Worm (Caenorhabditis elegans): ENCODE results near the gene rme-2.
"Not testable (repeated sequence)": the region's sequence is repeated elsewhere in the genome, so short reads cannot be mapped to it uniquely, and the experiment has no call there.

The rme-2 gene

DNA sequence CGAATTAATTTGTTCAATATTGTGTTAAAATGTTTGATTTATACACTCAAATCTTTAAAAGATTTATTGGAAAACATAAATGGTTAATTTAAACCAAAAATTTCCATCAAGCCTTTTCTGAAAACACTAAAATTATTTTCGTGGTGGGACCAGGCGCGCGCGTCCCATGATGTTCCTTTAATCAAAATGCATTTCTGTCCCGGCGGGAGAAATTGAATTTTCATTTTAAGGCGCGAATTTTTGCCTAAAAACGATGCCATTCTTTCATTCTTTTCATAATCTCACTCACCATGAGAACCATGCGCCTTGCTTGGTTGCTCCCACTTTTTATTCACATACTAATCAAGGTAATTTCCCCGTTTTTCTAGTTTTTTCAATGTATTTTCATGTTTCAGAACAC lies at the start of gene rme-2:
rme-2 (plus strand) TSS at position 288 of the 400 bp plus-strand sequence.
- no peak for TF ChIP-seq nhr-21 (tag; optimal IDR thresholded peaks at IDR 0.05)
- no peak for TF ChIP-seq sma-9 (GFP tag; optimal IDR thresholded peaks at IDR 0.05)
- no peak for TF ChIP-seq sma-9 (tag; optimal IDR thresholded peaks at IDR 0.05)
- TF ChIP-seq Y55F3AM.14 (GFP tag; optimal IDR thresholded peaks at IDR 0.05): no peak
- no peak for TF ChIP-seq nhr-12 (tag; optimal IDR thresholded peaks at IDR 0.05)
- no peak for TF ChIP-seq nhr-10 (tag; optimal IDR thresholded peaks at IDR 0.05)
- TF ChIP-seq unc-39 (tag; optimal IDR thresholded peaks at IDR 0.05): no peak
- TF ChIP-seq ama-1 (optimal IDR thresholded peaks at IDR 0.05): no peak
- no peak for TF ChIP-seq C34F6.9 (tag; optimal IDR thresholded peaks at IDR 0.05)
- TF ChIP-seq sem-4 (tag; optimal IDR thresholded peaks at IDR 0.05): no peak
- TF ChIP-seq alr-1 (tag; optimal IDR thresholded peaks at IDR 0.05): no peak
- TF ChIP-seq sma-3 (GFP tag; optimal IDR thresholded peaks at IDR 0.05): no peak
- TF ChIP-seq fos-1 (tag; optimal IDR thresholded peaks at IDR 0.05): no peak
- TF ChIP-seq skn-1 (tag; optimal IDR thresholded peaks at IDR 0.05): no peak
- TF ChIP-seq blmp-1 (tag; optimal IDR thresholded peaks at IDR 0.05; ENCODE audit: insufficient read depth): no peak
- TF ChIP-seq mab-5 (tag; optimal IDR thresholded peaks at IDR 0.05): no peak
- TF ChIP-seq lin-13 (GFP tag; optimal IDR thresholded peaks at IDR 0.05): no peak

DNA sequence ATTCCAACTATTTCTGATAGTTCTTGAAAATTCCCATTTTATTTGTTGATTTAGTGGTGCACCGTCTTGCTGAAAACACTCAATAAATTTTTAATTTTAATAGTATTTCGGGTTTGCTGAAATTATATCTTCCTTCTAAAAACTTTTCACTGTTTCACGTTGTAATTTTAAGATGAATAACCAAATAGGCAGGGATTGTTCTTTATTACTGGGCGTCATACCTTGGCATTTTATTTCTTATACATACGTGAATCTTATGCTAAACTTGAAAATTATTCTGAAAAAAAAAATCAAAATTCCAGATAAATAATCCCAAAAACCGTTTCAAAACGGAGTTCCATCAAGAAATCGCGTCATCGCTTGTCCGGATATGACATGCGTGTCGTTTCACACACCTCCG lies 31.1 kb upstream of the rme-2 start, which contains the start of gene mgl-3:
mgl-3 (plus strand) TSS at position 301 of the 400 bp plus-strand sequence.
- TF ChIP-seq ZK546.5 (tag; optimal IDR thresholded peaks at IDR 0.05) (no peak), egl-27 (tag; optimal IDR thresholded peaks at IDR 0.05) (no peak), ama-1 (optimal IDR thresholded peaks at IDR 0.05) (no peak), fos-1 (tag; optimal IDR thresholded peaks at IDR 0.05) (no peak), gmeb-1 (tag; optimal IDR thresholded peaks at IDR 0.05) (no peak), zag-1 (tag; optimal IDR thresholded peaks at IDR 0.05) (no peak), mdl-1 (tag; optimal IDR thresholded peaks at IDR 0.05) (no peak)

DNA sequence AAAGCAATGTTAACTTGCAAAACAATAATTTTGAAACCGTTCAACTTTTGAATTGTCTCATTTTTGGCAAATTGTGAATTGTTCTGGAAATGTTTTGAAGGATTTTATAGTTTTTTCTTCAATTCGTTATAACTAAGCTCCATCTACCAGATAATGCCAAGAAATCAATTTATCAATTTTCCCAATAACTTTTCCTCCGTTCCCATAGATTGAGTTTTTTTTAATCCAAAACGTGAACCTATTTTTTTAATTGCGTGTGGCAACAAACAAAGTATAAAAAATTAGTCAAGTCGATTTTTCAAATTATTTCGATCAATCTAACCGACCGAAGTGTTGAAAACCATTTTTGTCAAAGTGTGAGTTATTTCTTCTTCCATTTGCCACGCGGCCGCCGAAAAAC lies 17.2 kb upstream of the rme-2 start, which contains the start of gene Y4C6A.4:
Y4C6A.4 (plus strand) TSS at position 301 of the 400 bp plus-strand sequence.
- TF ChIP-seq skn-1 (tag; optimal IDR thresholded peaks at IDR 0.05) (no peak), ztf-4 (tag; optimal IDR thresholded peaks at IDR 0.05) (no peak), unc-62 (GFP tag; optimal IDR thresholded peaks at IDR 0.05) (no peak), ceh-16 (tag; optimal IDR thresholded peaks at IDR 0.05) (no peak), mab-5 (tag; optimal IDR thresholded peaks at IDR 0.05) (no peak), nhr-77 (tag; optimal IDR thresholded peaks at IDR 0.05) (no peak), nhr-21 (tag; optimal IDR thresholded peaks at IDR 0.05) (no peak), elt-3 (tag; optimal IDR thresholded peaks at IDR 0.05) (no peak), nhr-12 (tag; optimal IDR thresholded peaks at IDR 0.05) (no peak), lsy-2 (tag; optimal IDR thresholded peaks at IDR 0.05) (no peak), R02D3.7 (tag; optimal IDR thresholded peaks at IDR 0.05) (no peak), crh-2 (tag; optimal IDR thresholded peaks at IDR 0.05) (no peak)

DNA sequence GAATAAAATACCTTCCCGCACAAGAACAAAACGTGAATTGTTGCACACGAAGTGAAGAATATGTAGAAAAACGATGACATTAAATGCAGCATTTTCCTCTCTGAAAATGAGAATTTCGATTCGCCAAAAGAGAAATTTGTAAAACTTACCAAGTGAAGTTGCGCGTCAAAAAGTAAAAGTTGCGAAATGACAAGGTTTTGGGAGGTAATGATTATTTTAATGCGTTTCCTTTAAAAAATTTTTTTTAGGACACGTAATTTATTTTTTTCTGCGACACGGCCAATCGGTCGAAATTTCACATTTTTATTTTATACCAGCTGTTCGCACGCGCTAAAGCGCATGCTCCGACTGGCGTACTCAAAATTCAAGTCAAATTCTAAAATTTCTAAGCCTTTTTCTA lies 13.8 kb upstream of the rme-2 start, which contains the start of gene Y4C6A.3:
Y4C6A.3 (minus strand) TSS at position 101 of the 400 bp plus-strand sequence.
- not testable (repeated sequence) for TF ChIP-seq unc-55 (GFP tag; optimal IDR thresholded peaks at IDR 0.05); zag-1 (tag; optimal IDR thresholded peaks at IDR 0.05); blmp-1 (tag; optimal IDR thresholded peaks at IDR 0.05; ENCODE audit: insufficient read depth)

DNA sequence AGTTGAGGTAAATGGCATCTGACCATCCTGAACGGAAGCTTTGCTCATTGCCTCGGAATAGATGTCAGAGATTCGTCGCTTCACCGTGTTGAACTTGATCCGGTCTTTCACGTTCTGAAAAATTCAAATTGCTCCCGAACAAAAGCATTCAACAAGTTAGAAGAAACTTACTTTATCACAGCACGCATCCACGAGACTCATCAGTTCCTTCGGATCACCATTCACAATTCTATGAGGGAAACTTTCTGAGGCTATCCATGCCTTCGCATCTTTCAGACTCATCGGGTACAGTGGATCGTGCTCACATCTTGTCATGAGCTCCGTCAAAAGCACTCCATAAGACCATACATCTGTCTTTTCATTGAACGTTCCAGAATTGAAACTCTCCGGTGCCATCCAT lies 7.0 kb upstream of the rme-2 start:
- TF ChIP-seq elt-1 (tag; optimal IDR thresholded peaks at IDR 0.05): no peak
- no peak for TF ChIP-seq ceh-16 (tag; optimal IDR thresholded peaks at IDR 0.05)
- TF ChIP-seq nhr-6 (tag; optimal IDR thresholded peaks at IDR 0.05): no peak
- no peak for TF ChIP-seq egl-27 (tag; optimal IDR thresholded peaks at IDR 0.05)
- no peak for TF ChIP-seq unc-39 (tag; optimal IDR thresholded peaks at IDR 0.05)
- TF ChIP-seq nhr-129 (tag; optimal IDR thresholded peaks at IDR 0.05): no peak
- no peak for TF ChIP-seq C34F6.9 (tag; optimal IDR thresholded peaks at IDR 0.05)
- TF ChIP-seq nhr-12 (tag; optimal IDR thresholded peaks at IDR 0.05): no peak
- no peak for TF ChIP-seq R02D3.7 (tag; optimal IDR thresholded peaks at IDR 0.05)
- TF ChIP-seq aly-2 (tag; optimal IDR thresholded peaks at IDR 0.05): no peak
- TF ChIP-seq nhr-23 (tag; optimal IDR thresholded peaks at IDR 0.05): no peak
